Fruit fly (Drosophila melanogaster) whole organism, embryonic: ENCODE measurements around the gene CG15373.

Source experiments
- CG10321 ChIP-seq: fragments of 200-800 bp; sonication (Bioruptor generic); IDR thresholded peaks from 2 replicates; pipeline ENCODE4 v1.3.6; 2022; ENCODE audit warnings: missing biosample characterization, missing genetic modification characterization
- CG11696 ChIP-seq: fragments of 200-800 bp; sonication (Bioruptor generic); IDR thresholded peaks from 2 replicates; pipeline ENCODE4 v1.3.6; 2022; ENCODE audit warnings: missing biosample characterization, missing genetic modification characterization
- CG12299 ChIP-seq: fragments of 200-800 bp; sonication (Bioruptor generic); optimal IDR thresholded peaks from 2 replicates; lab custom pipeline; 2018; ENCODE audit warnings: missing biosample characterization, mild to moderate bottlenecking, missing genetic modification characterization
- CG13894 ChIP-seq: fragments of 200-800 bp; sonication (Bioruptor generic); optimal IDR thresholded peaks from 3 replicates; lab custom pipeline; 2018; ENCODE audit warnings: missing biosample characterization, mild to moderate bottlenecking, missing genetic modification characterization, moderate library complexity
- CG15696 ChIP-seq: fragments of 200-800 bp; sonication (Bioruptor generic); optimal IDR thresholded peaks from 2 replicates; lab custom pipeline; 2019; ENCODE audit warnings: missing biosample characterization, mild to moderate bottlenecking, missing genetic modification characterization, moderate library complexity
- CG16815 ChIP-seq: fragments of 200-800 bp; sonication (Bioruptor generic); optimal IDR thresholded peaks from 3 replicates; lab custom pipeline; 2017; ENCODE audit warnings: missing biosample characterization, mild to moderate bottlenecking, missing genetic modification characterization
- CG17328 ChIP-seq: fragments of 200-800 bp; sonication (Bioruptor generic); IDR thresholded peaks from 2 replicates; pipeline ENCODE4 v1.3.6; 2022; ENCODE audit warnings: missing biosample characterization, missing genetic modification characterization
- CG1832 ChIP-seq: fragments of 200-800 bp; sonication (Bioruptor generic); optimal IDR thresholded peaks from 2 replicates; lab custom pipeline; 2017; ENCODE audit warnings: missing biosample characterization, mild to moderate bottlenecking, missing genetic modification characterization, inconsistent platforms
- CG2875 ChIP-seq: fragments of 200-800 bp; sonication (Bioruptor generic); optimal IDR thresholded peaks from 2 replicates; lab custom pipeline; 2017; ENCODE audit warnings: missing biosample characterization, mild to moderate bottlenecking, missing genetic modification characterization, missing genetic modification reagents
- CG31224 ChIP-seq: fragments of 200-800 bp; sonication (Bioruptor generic); IDR thresholded peaks from 2 replicates; pipeline ENCODE4 v1.3.6; 2022; ENCODE audit warnings: missing biosample characterization, missing genetic modification characterization
- CG31365 ChIP-seq: fragments of 200-800 bp; sonication (Bioruptor generic); optimal IDR thresholded peaks from 2 replicates; lab custom pipeline; 2018; ENCODE audit warnings: missing biosample characterization, mild to moderate bottlenecking, missing genetic modification characterization
- CG34224 ChIP-seq: fragments of 200-800 bp; sonication (Bioruptor generic); IDR thresholded peaks from 3 replicates; pipeline ENCODE4 v1.3.6; 2022; ENCODE audit warnings: missing biosample characterization, missing genetic modification characterization; ENCODE audit not compliant: partially characterized antibody
- CG3726 ChIP-seq: fragments of 200-800 bp; sonication (Bioruptor generic); IDR thresholded peaks from 3 replicates; pipeline ENCODE4, ENCODE4 v1.3.6; 2022; ENCODE audit warnings: missing biosample characterization, missing genetic modification characterization
- CG7372 ChIP-seq: fragments of 200-800 bp; sonication (Bioruptor generic); IDR thresholded peaks from 2 replicates; pipeline ENCODE4 v1.3.6; 2022; ENCODE audit warnings: missing biosample characterization, missing genetic modification characterization
- CG8281 ChIP-seq: fragments of 200-800 bp; sonication (Bioruptor generic); optimal IDR thresholded peaks from 2 replicates; lab custom pipeline; 2018; ENCODE audit warnings: missing biosample characterization, mild to moderate bottlenecking, missing genetic modification characterization, moderate library complexity
- CHES-1-like ChIP-seq: fragments of 200-800 bp; sonication (Bioruptor generic); optimal IDR thresholded peaks from 2 replicates; lab custom pipeline; 2016; ENCODE audit warnings: missing biosample characterization, missing genetic modification characterization
- Camta ChIP-seq: fragments of 200-800 bp; sonication (Bioruptor generic); optimal IDR thresholded peaks from 2 replicates; lab custom pipeline; 2016; ENCODE audit warnings: missing biosample characterization, missing genetic modification characterization
- CrebB ChIP-seq: fragments of 200-800 bp; sonication (Bioruptor generic); optimal IDR thresholded peaks from 3 replicates; lab custom pipeline; 2018; ENCODE audit warnings: missing biosample characterization, mild to moderate bottlenecking, missing genetic modification characterization
- D19B ChIP-seq: fragments of 200-800 bp; sonication (Bioruptor generic); optimal IDR thresholded peaks from 2 replicates; lab custom pipeline; 2017; ENCODE audit warnings: missing biosample characterization, mild to moderate bottlenecking, missing genetic modification characterization
- Deaf1 ChIP-seq: fragments of 200-800 bp; optimal IDR thresholded peaks from 3 replicates; lab custom pipeline; 2019; ENCODE audit warnings: missing biosample characterization, mild to moderate bottlenecking, missing genetic modification characterization, moderate library complexity
- Dip3 ChIP-seq: fragments of 200-800 bp; sonication (Bioruptor generic); optimal IDR thresholded peaks from 3 replicates; lab custom pipeline; 2016; ENCODE audit warnings: missing biosample characterization, missing genetic modification characterization
- Eip74EF ChIP-seq, 2 experiments: fragments of 200-800 bp in 1 of 2; fragments of >200 bp in 1 of 2; sonication (Bioruptor generic) in 1 of 2; optimal IDR thresholded peaks; 2 replicates each; lab custom pipeline; 2017 to 2019; ENCODE audit warnings: missing biosample characterization in 2 of 2, missing genetic modification characterization in 2 of 2, mild to moderate bottlenecking in 1 of 2, moderate library complexity in 1 of 2
- HLHmδ ChIP-seq: fragments of 200-800 bp; sonication (Bioruptor generic); optimal IDR thresholded peaks from 2 replicates; lab custom pipeline; 2018; ENCODE audit warnings: missing biosample characterization, mild to moderate bottlenecking, missing genetic modification characterization, moderate library complexity
- Ptx1 ChIP-seq: fragments of 200-800 bp; sonication (Bioruptor generic); IDR thresholded peaks from 2 replicates; pipeline ENCODE4 v1.3.6; 2022; ENCODE audit warnings: missing biosample characterization, missing genetic modification characterization
- Spps ChIP-seq: fragments of 200-800 bp; sonication (Bioruptor generic); optimal IDR thresholded peaks from 2 replicates; lab custom pipeline; 2018; ENCODE audit warnings: missing biosample characterization, mild to moderate bottlenecking, missing genetic modification characterization
- abd-A ChIP-seq: fragments of 200-800 bp; sonication (Bioruptor generic); optimal IDR thresholded peaks from 3 replicates; lab custom pipeline; 2019; ENCODE audit warnings: missing biosample characterization, mild to moderate bottlenecking, missing genetic modification characterization, moderate library complexity
- ap ChIP-seq: fragments of 200-800 bp; sonication (Bioruptor generic); IDR thresholded peaks from 2 replicates; pipeline ENCODE4 v1.3.6; 2022; ENCODE audit warnings: missing biosample characterization, missing genetic modification characterization
- bbx ChIP-seq: fragments of 200-800 bp; sonication (Bioruptor generic); IDR thresholded peaks from 2 replicates; pipeline ENCODE4 v1.3.6; 2022; ENCODE audit warnings: missing biosample characterization, missing genetic modification characterization; ENCODE audit not compliant: partially characterized antibody
- bsh ChIP-seq, 2 experiments: fragments of 200-800 bp; sonication (Bioruptor generic); optimal IDR thresholded peaks; 2 replicates each; lab custom pipeline; 2017 to 2018; ENCODE audit warnings: mild to moderate bottlenecking in 2 of 2, missing biosample characterization in 2 of 2, missing genetic modification characterization in 2 of 2, moderate library complexity in 1 of 2
- croc ChIP-seq: fragments of 200-800 bp; sonication (Bioruptor generic); conservative IDR thresholded peaks from 3 replicates; pipeline ENCODE4 v1.3.6; 2022; ENCODE audit warnings: missing biosample characterization, missing genetic modification characterization
- crol ChIP-seq: fragments of 200-800 bp; sonication (Bioruptor generic); IDR thresholded peaks from 2 replicates; pipeline ENCODE4 v1.3.6; 2022; ENCODE audit warnings: missing biosample characterization, missing genetic modification characterization
- da ChIP-seq: fragments of 200-800 bp; sonication (Bioruptor generic); optimal IDR thresholded peaks from 2 replicates; lab custom pipeline; 2016; ENCODE audit warnings: missing biosample characterization, missing genetic modification characterization
- dmrt11E ChIP-seq: fragments of 200-800 bp; sonication (Bioruptor generic); optimal IDR thresholded peaks from 3 replicates; lab custom pipeline; 2018; ENCODE audit warnings: missing biosample characterization, mild to moderate bottlenecking, missing genetic modification characterization, moderate library complexity
- dmrt99B ChIP-seq: fragments of 200-800 bp; sonication (Bioruptor generic); optimal IDR thresholded peaks from 2 replicates; lab custom pipeline; 2018; ENCODE audit warnings: missing biosample characterization, mild to moderate bottlenecking, missing genetic modification characterization, moderate library complexity
- ewg ChIP-seq: fragments of 200-800 bp; sonication (Bioruptor generic); optimal IDR thresholded peaks from 3 replicates; lab custom pipeline; 2017; ENCODE audit warnings: mild to moderate bottlenecking, missing biosample characterization, missing genetic modification reagents, missing genetic modification characterization
- gsb ChIP-seq: fragments of 200-800 bp; sonication (Bioruptor generic); IDR thresholded peaks from 2 replicates; pipeline ENCODE4 v1.3.6; 2022; ENCODE audit warnings: missing biosample characterization, missing genetic modification characterization
- pfk ChIP-seq: fragments of 200-800 bp; sonication (Bioruptor generic); optimal IDR thresholded peaks from 2 replicates; lab custom pipeline; 2018; ENCODE audit warnings: missing biosample characterization, mild to moderate bottlenecking, missing genetic modification characterization, moderate library complexity
- phol ChIP-seq: fragments of 200-800 bp; sonication (Bioruptor generic); optimal IDR thresholded peaks from 3 replicates; lab custom pipeline; 2018; ENCODE audit warnings: missing biosample characterization, mild to moderate bottlenecking, missing genetic modification characterization, moderate library complexity
- ro ChIP-seq: fragments of 200-800 bp; sonication (Bioruptor generic); IDR thresholded peaks from 2 replicates; pipeline ENCODE4 v1.3.6; 2022; ENCODE audit warnings: missing biosample characterization, missing genetic modification characterization
- sd ChIP-seq: fragments of 200-800 bp; sonication (Bioruptor generic); optimal IDR thresholded peaks from 3 replicates; lab custom pipeline; 2018; ENCODE audit warnings: missing biosample characterization, mild to moderate bottlenecking, missing genetic modification characterization, moderate library complexity
- stwl ChIP-seq: fragments of 200-800 bp; sonication (Bioruptor generic); optimal IDR thresholded peaks from 3 replicates; lab custom pipeline; 2018; ENCODE audit warnings: missing biosample characterization, mild to moderate bottlenecking, missing genetic modification characterization, moderate library complexity
- wdn ChIP-seq: fragments of 200-800 bp; sonication (Bioruptor generic); IDR thresholded peaks from 2 replicates; pipeline ENCODE4 v1.3.6; 2022; ENCODE audit warnings: missing biosample characterization, missing genetic modification characterization

CG15373 gene

DNA sequence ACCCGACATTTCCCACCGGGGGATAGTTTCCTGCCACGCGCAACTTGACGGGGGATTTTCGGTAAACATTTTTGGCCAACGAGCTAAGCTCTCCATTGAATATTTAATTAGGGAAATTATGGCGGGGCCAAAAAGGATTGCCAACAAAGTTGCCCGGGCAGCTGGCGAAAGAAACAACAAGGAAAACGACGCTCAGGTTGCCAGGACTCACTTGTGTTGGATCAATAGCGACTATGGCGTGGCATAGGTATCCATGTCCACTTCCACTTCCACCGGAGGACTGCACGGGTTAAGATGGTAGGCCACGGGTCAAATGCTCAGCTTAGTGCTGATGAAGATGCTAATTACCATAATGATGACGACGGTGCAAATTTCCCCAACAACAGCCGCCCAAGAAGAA, at the start of gene CG15373:
Gene CG15373 (plus strand): TSS at position 301 of the 400 bp plus-strand sequence.
- TF ChIP-seq phol (no peak), CG8281 (no peak), D19B (GFP tag; lab: Kevin White, UChicago) (no peak), CG1832 (GFP tag; lab: Kevin White, UChicago) (no peak), Eip74EF (GFP tag; optimal IDR thresholded peaks at IDR 0.05; lab: Kevin White, UChicago) (no peak), croc (GFP tag; lab: Robert Waterston, UW) (no peak), dmrt11E (tag; lab: Kevin White, UChicago) (no peak), bsh (GFP tag; optimal IDR thresholded peaks at IDR 0.05; lab: Kevin White, UChicago) (no peak), bbx (GFP tag; lab: Robert Waterston, UW) (no peak), CG15696 (tag; lab: Kevin White, UChicago) (no peak), ewg (GFP tag; lab: Kevin White, UChicago) (no peak), CG2875 (GFP tag; lab: Kevin White, UChicago) (no peak), Ptx1 (no peak), CG17328 (no peak), gsb (GFP tag; lab: Robert Waterston, UW) (no peak)
- TF ChIP-seq, all 482 proteins: peak for 0

DNA sequence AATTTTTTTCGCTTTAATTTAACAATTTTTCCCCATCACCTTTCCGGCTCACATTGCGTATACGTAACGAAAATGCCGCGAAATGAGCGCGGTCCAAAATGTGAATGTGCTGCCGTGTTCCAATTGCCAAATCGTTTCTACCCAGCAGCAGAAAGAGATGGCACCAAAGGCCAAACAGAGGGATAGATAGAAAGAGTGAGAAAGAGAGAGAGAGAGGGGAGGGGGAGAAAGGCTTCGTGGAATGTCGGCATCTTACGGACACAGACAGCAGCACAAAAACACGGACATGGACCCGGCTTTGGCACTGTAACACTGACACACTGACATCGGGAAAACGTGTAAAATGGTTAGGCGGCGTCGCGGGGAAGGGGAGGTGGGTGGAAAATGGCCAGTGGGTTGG, 48.3 kb upstream of the CG15373 start:
- TF ChIP-seq CG11696 (GFP tag; lab: Robert Waterston, UW) (no peak), CG1832 (GFP tag; lab: Kevin White, UChicago) (peak; percentile 18), CG10321 (peak; percentile 48; the same call in 1 of the 2 replicates), Dip3 (GFP tag; lab: Kevin White, UChicago) (no peak), CG16815 (GFP tag; lab: Kevin White, UChicago) (no peak), ap (GFP tag; lab: Robert Waterston, UW) (no peak), CG3726 (GFP tag; lab: Robert Waterston, UW) (no peak), dmrt99B (no peak), Camta (GFP tag; lab: Kevin White, UChicago) (no peak), wdn (GFP tag; lab: Robert Waterston, UW) (no peak), Spps (no peak), stwl (no peak), crol (GFP tag; lab: Robert Waterston, UW) (peak; percentile 19; the same call in 1 of the 2 replicates), CG31224 (GFP tag; lab: Robert Waterston, UW) (no peak), pfk (GFP tag; lab: Kevin White, UChicago) (peak; percentile 86), CG34224 (GFP tag; lab: Robert Waterston, UW) (no peak), CG13894 (tag; lab: Kevin White, UChicago) (peak; percentile 24), ro (GFP tag; lab: Robert Waterston, UW) (no peak), CHES-1-like (no peak), Deaf1 (peak; percentile 64), da (GFP tag; lab: Kevin White, UChicago) (no peak), CG7372 (0 out of 2 replicates have a peak, but pooled peaks have one; percentile 41), CG12299 (tag; lab: Kevin White, UChicago) (no peak), abd-A (tag; lab: Kevin White, UChicago) (peak; percentile 50), CG31365 (tag; lab: Kevin White, UChicago) (no peak), HLHmδ (no peak), CrebB (no peak), sd (tag; lab: Kevin White, UChicago) (peak; percentile 7)
- TF ChIP-seq, all 482 proteins: peak for 9
